Fruit fly (Drosophila melanogaster): ENCODE results near the gene GC2.
A peak's percentile ranks its signal among the peaks of the same experiment; 100 is the strongest.
"Not testable (repeated sequence)": the region's sequence is repeated elsewhere in the genome, so short reads cannot be mapped to it uniquely, and the experiment has no call there.

GC2 gene

dm6 chr3R:11949387-11950029 lies 22.0 kb upstream of the GC2 start, which contains the start of gene CG31211:
CG31211 (plus strand) TSS chr3R:11949680.
- TF ChIP-seq tai (GFP tag; optimal IDR thresholded peaks at IDR 0.05) (no peak), HLH106 (tag; optimal IDR thresholded peaks at IDR 0.05) (peak; percentile 13), fru (GFP tag; optimal IDR thresholded peaks at IDR 0.05) (no peak), Hr83 (GFP tag; optimal IDR thresholded peaks at IDR 0.05; ENCODE audit: poor library complexity, severe bottlenecking) (peak; percentile 50), foxo (GFP tag; optimal IDR thresholded peaks at IDR 0.05) (peak in 1 of 2 experiments; percentile 32), jim (GFP tag; optimal IDR thresholded peaks at IDR 0.05) (no peak), rgr (GFP tag; optimal IDR thresholded peaks at IDR 0.05) (peak; percentile 57), ey (GFP tag; optimal IDR thresholded peaks at IDR 0.05) (peak; percentile 3), usp (GFP tag; optimal IDR thresholded peaks at IDR 0.05) (no peak)

dm6 chr3R:11956444-11956843 lies 15.1 kb upstream of the GC2 start, which contains the start of gene Hsp70Aa:
Hsp70Aa (minus strand) TSS chr3R:11956544.
- not testable (repeated sequence) for TF ChIP-seq Hr78 (GFP tag; optimal IDR thresholded peaks at IDR 0.05); jim (GFP tag; optimal IDR thresholded peaks at IDR 0.05); dsf (GFP tag; optimal IDR thresholded peaks at IDR 0.05; ENCODE audit: borderline replicate concordance)

- TF ChIP-seq CG9705 (GFP tag; optimal IDR thresholded peaks at IDR 0.05) (no peak), Vsx2 (GFP tag; optimal IDR thresholded peaks at IDR 0.05; ENCODE audit: partially characterized antibody) (no peak), N (GFP tag; optimal IDR thresholded peaks at IDR 0.05) (no peak), dsf (GFP tag; optimal IDR thresholded peaks at IDR 0.05; ENCODE audit: borderline replicate concordance) (no peak), psq (GFP tag; optimal IDR thresholded peaks at IDR 0.05) (no peak), ey (GFP tag; optimal IDR thresholded peaks at IDR 0.05) (no peak), h (GFP tag; optimal IDR thresholded peaks at IDR 0.05) (no peak), OdsH (GFP tag; optimal IDR thresholded peaks at IDR 0.05) (no peak), dmrt93B (GFP tag; optimal IDR thresholded peaks at IDR 0.05) (no peak), lola (GFP tag; optimal IDR thresholded peaks at IDR 0.05) (no peak), usp (GFP tag; optimal IDR thresholded peaks at IDR 0.05) (no peak), fru (GFP tag; optimal IDR thresholded peaks at IDR 0.05) (no peak), Dif (GFP tag; optimal IDR thresholded peaks at IDR 0.05; ENCODE audit: partially characterized antibody) (no peak), Abd-B (GFP tag; optimal IDR thresholded peaks at IDR 0.05) (no peak)
Measured at dm6 chr3R:11957388-11957787, 14.1 kb upstream of the GC2 start.

- not testable (repeated sequence) for TF ChIP-seq Hr78 (GFP tag; optimal IDR thresholded peaks at IDR 0.05); sv (GFP tag; optimal IDR thresholded peaks at IDR 0.05); Vsx2 (GFP tag; optimal IDR thresholded peaks at IDR 0.05; ENCODE audit: partially characterized antibody)
Measured at dm6 chr3R:11958235-11958634, 13.3 kb upstream of the GC2 start, which contains the start of gene Hsp70Ab. Hsp70Ab (plus strand) TSS chr3R:11958535.

dm6 chr3R:11962739-11963214 lies 8.7 kb upstream of the GC2 start, which contains the start of the genes CG3281 and aurA:
CG3281 (minus strand) TSS chr3R:11962805.
aurA (plus strand) TSS chr3R:11963124.
- TF ChIP-seq Sp1 (GFP tag; optimal IDR thresholded peaks at IDR 0.05) (peak; percentile 72), Abd-B (GFP tag; optimal IDR thresholded peaks at IDR 0.05) (no peak), foxo (GFP tag; optimal IDR thresholded peaks at IDR 0.05) (peak in 1 of 2 experiments; percentile 84), ey (GFP tag; optimal IDR thresholded peaks at IDR 0.05) (peak; percentile 80), psq (GFP tag; optimal IDR thresholded peaks at IDR 0.05) (peak; percentile 59), N (GFP tag; optimal IDR thresholded peaks at IDR 0.05) (no peak), h (GFP tag; optimal IDR thresholded peaks at IDR 0.05) (peak; percentile 87), HLH106 (tag; optimal IDR thresholded peaks at IDR 0.05) (peak; percentile 81), Jra (GFP tag; optimal IDR thresholded peaks at IDR 0.05) (peak; percentile 91), Hr83 (GFP tag; optimal IDR thresholded peaks at IDR 0.05; ENCODE audit: poor library complexity, severe bottlenecking) (peak; percentile 45), brk (GFP tag; optimal IDR thresholded peaks at IDR 0.05) (no peak), Myc (optimal IDR thresholded peaks at IDR 0.05) (peak; percentile 69), dsf (GFP tag; optimal IDR thresholded peaks at IDR 0.05; ENCODE audit: borderline replicate concordance) (peak; percentile 85), Hr78 (GFP tag; optimal IDR thresholded peaks at IDR 0.05) (no peak), woc (GFP tag; optimal IDR thresholded peaks at IDR 0.05) (peak; percentile 94), Hnf4 (GFP tag; optimal IDR thresholded peaks at IDR 0.05) (peak; percentile 86), Mio (GFP tag; optimal IDR thresholded peaks at IDR 0.05) (no peak), GATAd (GFP tag; optimal IDR thresholded peaks at IDR 0.05) (peak; percentile 74), sv (GFP tag; optimal IDR thresholded peaks at IDR 0.05) (peak; percentile 54), jim (GFP tag; optimal IDR thresholded peaks at IDR 0.05) (no peak), OdsH (GFP tag; optimal IDR thresholded peaks at IDR 0.05) (peak; percentile 66), rgr (GFP tag; optimal IDR thresholded peaks at IDR 0.05) (peak; percentile 83), Dfd (GFP tag; optimal IDR thresholded peaks at IDR 0.05) (no peak), CG9705 (GFP tag; optimal IDR thresholded peaks at IDR 0.05) (peak; percentile 67), CG32264 (GFP tag; optimal IDR thresholded peaks at IDR 0.05) (peak; percentile 55), dmrt93B (GFP tag; optimal IDR thresholded peaks at IDR 0.05) (peak; percentile 65), br (GFP tag; optimal IDR thresholded peaks at IDR 0.05) (peak; percentile 73), CrebA (GFP tag; optimal IDR thresholded peaks at IDR 0.05; ENCODE audit: borderline replicate concordance) (no peak), fru (GFP tag; optimal IDR thresholded peaks at IDR 0.05) (peak; percentile 78), sage (GFP tag; optimal IDR thresholded peaks at IDR 0.05) (no peak), lola (GFP tag; optimal IDR thresholded peaks at IDR 0.05) (no peak)
